Fruit fly (Drosophila melanogaster) whole organism, embryonic: Measurements from ENCODE around the gene CG10761.

Source experiments
- Adf1 ChIP-seq: fragments of 200-800 bp; sonication (Bioruptor generic); IDR thresholded peaks from 2 replicates; pipeline ENCODE4 v1.3.6; 2022; ENCODE audit warnings: missing biosample characterization, missing genetic modification characterization
- Atf3 ChIP-seq: fragments of 200-800 bp; sonication (Bioruptor generic); optimal IDR thresholded peaks from 3 replicates; lab custom pipeline; 2016; ENCODE audit warnings: missing biosample characterization, missing genetic modification characterization
- BEAF-32 ChIP-seq: fragments of 200-800 bp; sonication (Bioruptor generic); optimal IDR thresholded peaks from 3 replicates; lab custom pipeline; 2017; ENCODE audit warnings: missing biosample characterization, missing genetic modification characterization, mild to moderate bottlenecking, moderate library complexity, missing genetic modification reagents
- CG10979 ChIP-seq: fragments of 200-800 bp; sonication (Bioruptor generic); optimal IDR thresholded peaks from 2 replicates; lab custom pipeline; 2018; ENCODE audit warnings: missing biosample characterization, mild to moderate bottlenecking, missing genetic modification characterization, moderate library complexity
- CG11093 ChIP-seq: fragments of 200-800 bp; sonication (Bioruptor generic); IDR thresholded peaks from 3 replicates; pipeline ENCODE4 v1.3.6; 2022; ENCODE audit warnings: missing biosample characterization, missing genetic modification characterization
- CG11560 ChIP-seq: fragments of 200-800 bp; sonication (Bioruptor generic); IDR thresholded peaks from 3 replicates; pipeline ENCODE4 v1.3.6; 2022; ENCODE audit warnings: missing biosample characterization, missing genetic modification characterization
- CG1233 ChIP-seq: fragments of 200-800 bp; sonication (Bioruptor generic); optimal IDR thresholded peaks from 4 replicates; lab custom pipeline; 2018; ENCODE audit warnings: missing biosample characterization, mild to moderate bottlenecking, missing genetic modification characterization
- CG12769 ChIP-seq: fragments of 200-800 bp; sonication (Bioruptor generic); optimal IDR thresholded peaks from 2 replicates; lab custom pipeline; 2019; ENCODE audit warnings: missing biosample characterization, mild to moderate bottlenecking, missing genetic modification characterization, moderate library complexity
- CG17568 ChIP-seq: fragments of 200-800 bp; sonication (Bioruptor generic); optimal IDR thresholded peaks from 2 replicates; lab custom pipeline; 2018; ENCODE audit warnings: missing biosample characterization, mild to moderate bottlenecking, missing genetic modification characterization, moderate library complexity
- CG18599 ChIP-seq: fragments of 200-800 bp; sonication (Bioruptor generic); optimal IDR thresholded peaks from 3 replicates; lab custom pipeline; 2017; ENCODE audit warnings: missing biosample characterization, missing genetic modification characterization, mild to moderate bottlenecking, moderate library complexity, missing genetic modification reagents
- CG2199 ChIP-seq: fragments of 200-800 bp; sonication (Bioruptor generic); IDR thresholded peaks from 3 replicates; pipeline ENCODE4 v1.3.6; 2022; ENCODE audit warnings: missing biosample characterization, missing genetic modification characterization
- CG6254 ChIP-seq: fragments of 200-800 bp; sonication (Bioruptor generic); optimal IDR thresholded peaks from 3 replicates; lab custom pipeline; 2017; ENCODE audit warnings: mild to moderate bottlenecking, missing biosample characterization, missing genetic modification reagents, missing genetic modification characterization
- CG6683 ChIP-seq: fragments of 200-800 bp; sonication (Bioruptor generic); optimal IDR thresholded peaks from 2 replicates; lab custom pipeline; 2017; ENCODE audit warnings: missing biosample characterization, mild to moderate bottlenecking, missing genetic modification characterization, missing genetic modification reagents
- CG9437 ChIP-seq: fragments of 200-800 bp; sonication (Bioruptor generic); optimal IDR thresholded peaks from 2 replicates; lab custom pipeline; 2018; ENCODE audit warnings: missing biosample characterization, mild to moderate bottlenecking, missing genetic modification characterization
- CG9797 ChIP-seq: fragments of 200-800 bp; sonication (Bioruptor generic); optimal IDR thresholded peaks from 3 replicates; lab custom pipeline; 2018; ENCODE audit warnings: missing biosample characterization, mild to moderate bottlenecking, missing genetic modification characterization
- CG9876 ChIP-seq: fragments of 200-800 bp; sonication (Bioruptor generic); optimal IDR thresholded peaks from 2 replicates; lab custom pipeline; 2016; ENCODE audit warnings: missing biosample characterization, missing genetic modification characterization
- Dip3 ChIP-seq: fragments of 200-800 bp; sonication (Bioruptor generic); optimal IDR thresholded peaks from 3 replicates; lab custom pipeline; 2016; ENCODE audit warnings: missing biosample characterization, missing genetic modification characterization
- Dll ChIP-seq: fragments of 200-800 bp; sonication (Bioruptor generic); IDR thresholded peaks from 4 replicates; pipeline ENCODE4 v1.3.6; 2022; ENCODE audit warnings: missing biosample characterization, missing genetic modification characterization; ENCODE audit not compliant: partially characterized antibody
- Fer1 ChIP-seq: fragments of 200-800 bp; sonication (Bioruptor generic); optimal IDR thresholded peaks from 2 replicates; lab custom pipeline; 2017; ENCODE audit warnings: missing biosample characterization, mild to moderate bottlenecking, missing genetic modification characterization
- H2.0 ChIP-seq: fragments of 200-800 bp; sonication (Bioruptor generic); IDR thresholded peaks from 2 replicates; pipeline ENCODE4 v1.3.6; 2022; ENCODE audit warnings: missing biosample characterization, missing genetic modification characterization
- Mrtf ChIP-seq: fragments of 200-800 bp; sonication (Bioruptor generic); IDR thresholded peaks from 3 replicates; pipeline ENCODE4 v1.3.6; 2022; ENCODE audit warnings: missing biosample characterization, missing genetic modification characterization
- Myb ChIP-seq: fragments of 200-800 bp; sonication (Bioruptor generic); optimal IDR thresholded peaks from 2 replicates; lab custom pipeline; 2016; ENCODE audit warnings: missing biosample characterization, missing genetic modification characterization
- Nf-YB ChIP-seq: fragments of 200-800 bp; sonication (Bioruptor generic); optimal IDR thresholded peaks from 3 replicates; lab custom pipeline; 2019; ENCODE audit warnings: missing biosample characterization, mild to moderate bottlenecking, missing genetic modification characterization, moderate library complexity
- Ravus ChIP-seq: fragments of 200-800 bp; sonication (Bioruptor generic); IDR thresholded peaks from 2 replicates; pipeline ENCODE4 v1.3.6; 2022; ENCODE audit warnings: missing biosample characterization, missing genetic modification characterization
- Stat92E ChIP-seq, 3 experiments: fragments of >200 bp in 2 of 3; fragments of 200-800 bp in 1 of 3; sonication (Bioruptor generic) in 1 of 3; optimal IDR thresholded peaks; 2 replicates each; lab custom pipeline; 2017 to 2019; ENCODE audit warnings: missing biosample characterization in 3 of 3, missing genetic modification characterization in 3 of 3, mild to moderate bottlenecking in 1 of 3, moderate library complexity in 1 of 3
- aop ChIP-seq: fragments of 200-800 bp; sonication (Bioruptor generic); IDR thresholded peaks from 2 replicates; pipeline ENCODE4 v1.3.6; 2022; ENCODE audit warnings: missing biosample characterization, missing genetic modification characterization
- ap ChIP-seq: fragments of 200-800 bp; sonication (Bioruptor generic); IDR thresholded peaks from 2 replicates; pipeline ENCODE4 v1.3.6; 2022; ENCODE audit warnings: missing biosample characterization, missing genetic modification characterization
- ato ChIP-seq: fragments of 200-800 bp; sonication (Bioruptor generic); IDR thresholded peaks from 2 replicates; pipeline ENCODE4 v1.3.6; 2022; ENCODE audit warnings: missing biosample characterization, missing genetic modification characterization; ENCODE audit not compliant: partially characterized antibody
- bigmax ChIP-seq: fragments of 200-800 bp; sonication (Bioruptor generic); optimal IDR thresholded peaks from 2 replicates; lab custom pipeline; 2018; ENCODE audit warnings: missing biosample characterization, mild to moderate bottlenecking, missing genetic modification characterization
- caup ChIP-seq: fragments of 200-800 bp; sonication (Bioruptor generic); optimal IDR thresholded peaks from 3 replicates; lab custom pipeline; 2017; ENCODE audit warnings: missing biosample characterization, mild to moderate bottlenecking, missing genetic modification characterization, moderate library complexity; ENCODE audit not compliant: severe bottlenecking
- cg ChIP-seq: fragments of 200-800 bp; sonication (Bioruptor generic); optimal IDR thresholded peaks from 3 replicates; lab custom pipeline; 2019; ENCODE audit warnings: missing biosample characterization, mild to moderate bottlenecking, missing genetic modification characterization, moderate library complexity
- da ChIP-seq: fragments of 200-800 bp; sonication (Bioruptor generic); optimal IDR thresholded peaks from 2 replicates; lab custom pipeline; 2016; ENCODE audit warnings: missing biosample characterization, missing genetic modification characterization
- dysf ChIP-seq: fragments of 200-800 bp; sonication (Bioruptor generic); IDR thresholded peaks from 3 replicates; pipeline ENCODE4 v1.3.6; 2022; ENCODE audit warnings: missing biosample characterization, missing genetic modification characterization
- en ChIP-seq: fragments of 200-800 bp; sonication (Bioruptor generic); optimal IDR thresholded peaks from 2 replicates; lab custom pipeline; 2016; ENCODE audit warnings: missing biosample characterization, missing genetic modification characterization
- fd3F ChIP-seq: fragments of 200-800 bp; sonication (Bioruptor generic); optimal IDR thresholded peaks from 2 replicates; lab custom pipeline; 2018; ENCODE audit warnings: missing biosample characterization, mild to moderate bottlenecking, missing genetic modification characterization, moderate library complexity
- gt ChIP-seq: fragments of 200-800 bp; sonication (Bioruptor generic); IDR thresholded peaks from 2 replicates; pipeline ENCODE4 v1.3.6; 2022; ENCODE audit warnings: missing biosample characterization, missing genetic modification characterization
- hb ChIP-seq: fragments of 200-800 bp; sonication (Bioruptor generic); IDR thresholded peaks from 3 replicates; pipeline ENCODE4 v1.3.6; 2022; ENCODE audit warnings: missing biosample characterization, missing genetic modification characterization; ENCODE audit not compliant: partially characterized antibody
- her ChIP-seq: fragments of 200-800 bp; sonication (Bioruptor generic); optimal IDR thresholded peaks from 2 replicates; lab custom pipeline; 2016; ENCODE audit warnings: missing biosample characterization, missing genetic modification characterization
- lmd ChIP-seq: fragments of 200-800 bp; sonication (Bioruptor generic); IDR thresholded peaks from 2 replicates; pipeline ENCODE4 v1.3.6; 2022; ENCODE audit warnings: missing biosample characterization, missing genetic modification characterization
- mam ChIP-seq: fragments of 200-800 bp; sonication (Bioruptor generic); optimal IDR thresholded peaks from 3 replicates; lab custom pipeline; 2016; ENCODE audit warnings: missing biosample characterization, missing genetic modification characterization
- nerfin-2 ChIP-seq: fragments of 200-800 bp; sonication (Bioruptor generic); IDR thresholded peaks from 2 replicates; pipeline ENCODE4 v1.3.6; 2022; ENCODE audit warnings: missing biosample characterization, missing genetic modification characterization; ENCODE audit not compliant: partially characterized antibody
- odd ChIP-seq: fragments of 200-800 bp; sonication (Bioruptor generic); optimal IDR thresholded peaks from 2 replicates; lab custom pipeline; 2017; ENCODE audit warnings: missing biosample characterization, mild to moderate bottlenecking, missing genetic modification characterization
- run ChIP-seq: fragments of 200-800 bp; sonication (Bioruptor generic); optimal IDR thresholded peaks from 3 replicates; lab custom pipeline; 2018; ENCODE audit warnings: missing biosample characterization, mild to moderate bottlenecking, missing genetic modification characterization
- salm ChIP-seq: fragments of 200-800 bp; sonication (Bioruptor generic); optimal IDR thresholded peaks from 2 replicates; lab custom pipeline; 2018; ENCODE audit warnings: missing biosample characterization, mild to moderate bottlenecking, missing genetic modification characterization
- sd ChIP-seq: fragments of 200-800 bp; sonication (Bioruptor generic); optimal IDR thresholded peaks from 3 replicates; lab custom pipeline; 2018; ENCODE audit warnings: missing biosample characterization, mild to moderate bottlenecking, missing genetic modification characterization, moderate library complexity
- stc ChIP-seq: fragments of 200-800 bp; sonication (Bioruptor generic); IDR thresholded peaks from 2 replicates; pipeline ENCODE4 v1.3.6; 2022; ENCODE audit warnings: missing biosample characterization, missing genetic modification characterization
- tap ChIP-seq: fragments of 200-800 bp; optimal IDR thresholded peaks from 3 replicates; lab custom pipeline; 2019; ENCODE audit warnings: missing biosample characterization, mild to moderate bottlenecking, missing genetic modification characterization, moderate library complexity
- wor ChIP-seq: fragments of 200-800 bp; sonication (Bioruptor generic); IDR thresholded peaks from 2 replicates; pipeline ENCODE4 v1.3.6; 2022; ENCODE audit warnings: missing biosample characterization, missing genetic modification characterization

Gene CG10761

DNA sequence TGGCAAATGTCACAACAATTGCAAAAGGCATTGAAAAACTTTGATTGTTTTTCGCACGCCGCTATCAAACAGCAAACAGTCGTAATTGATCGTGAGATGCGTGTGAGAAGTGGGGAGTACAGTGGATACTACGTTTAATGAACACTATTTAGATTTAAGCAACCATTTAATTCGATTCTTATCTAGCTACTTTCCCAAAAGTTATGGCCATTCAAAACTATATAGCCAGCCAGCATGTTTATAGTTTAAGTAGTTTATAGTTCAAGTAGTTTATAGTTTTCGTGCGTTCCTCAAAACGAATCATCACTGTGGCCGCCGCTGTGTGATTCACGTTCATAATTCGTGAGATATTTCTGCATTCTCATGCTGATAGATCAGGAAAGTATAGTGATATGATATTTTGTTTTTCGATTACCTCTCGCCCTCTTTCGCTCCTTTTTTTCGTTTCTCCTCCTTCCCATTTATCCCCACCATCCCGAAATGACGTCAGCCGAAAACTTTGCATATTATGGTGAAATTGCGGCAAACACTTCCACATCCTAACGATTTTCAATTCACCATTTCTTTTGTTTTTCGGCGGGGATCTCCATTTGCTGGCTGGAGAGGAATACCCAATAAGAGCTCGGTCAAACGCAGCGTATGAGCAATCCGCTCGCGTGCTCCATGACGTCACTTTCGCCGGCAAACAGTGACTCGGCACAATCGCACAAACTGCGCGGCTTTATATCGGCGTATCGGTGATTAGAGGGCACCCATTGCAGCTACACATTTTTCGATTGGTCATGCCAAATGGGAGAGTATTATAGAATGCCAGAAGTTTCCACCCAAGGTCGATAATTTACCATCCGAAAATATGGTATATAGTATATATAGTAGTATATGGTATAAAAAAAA, 49.0 kb downstream of the CG10761 start (continued):
- TF ChIP-seq lmd (GFP tag; lab: Robert Waterston, UW) (peak; percentile 67; the same call in 1 of the 2 replicates), H2.0 (GFP tag; lab: Robert Waterston, UW) (peak; percentile 30; the same call in 1 of the 2 replicates), salm (tag; lab: Kevin White, UChicago) (no peak), Mrtf (GFP tag; lab: Robert Waterston, UW) (0 out of 3 replicates have a peak, but pooled peaks have one; percentile 29), her (GFP tag; lab: Kevin White, UChicago) (peak; percentile 63), cg (GFP tag; lab: Kevin White, UChicago) (no peak), Dll (GFP tag; lab: Robert Waterston, UW) (no peak), CG1233 (GFP tag; lab: Kevin White, UChicago) (no peak), en (GFP tag; lab: Kevin White, UChicago) (no peak), run (tag; lab: Kevin White, UChicago) (no peak), Dip3 (peak; percentile 74), Nf-YB (GFP tag; lab: Kevin White, UChicago) (no peak), fd3F (GFP tag; lab: Kevin White, UChicago) (peak; percentile 54), stc (GFP tag; lab: Robert Waterston, UW) (peak; percentile 33; the same call in 1 of the 2 replicates), tap (peak; percentile 30), CG9437 (GFP tag; lab: Kevin White, UChicago) (no peak), Ravus (GFP tag; lab: Robert Waterston, UW) (no peak; the same call in 1 of the 2 replicates), CG11560 (tag; lab: Robert Waterston, UW) (0 out of 3 replicates have a peak, but pooled peaks have one; percentile 40), CG10979 (tag; lab: Kevin White, UChicago) (no peak), odd (GFP tag; lab: Kevin White, UChicago) (no peak), Adf1 (GFP tag; lab: Robert Waterston, UW) (peak; percentile 39; the same call in 1 of the 2 replicates), ato (GFP tag; lab: Robert Waterston, UW) (no peak), CG6683 (GFP tag; lab: Kevin White, UChicago) (peak; percentile 6), CG11093 (GFP tag; lab: Robert Waterston, UW) (0 out of 3 replicates have a peak, but pooled peaks have one; percentile 42), Myb (GFP tag; lab: Kevin White, UChicago) (peak; percentile 61), ap (no peak), hb (GFP tag; lab: Robert Waterston, UW) (no peak), aop (GFP tag; lab: Robert Waterston, UW) (no peak), CG2199 (GFP tag; lab: Robert Waterston, UW) (no peak), nerfin-2 (GFP tag; lab: Robert Waterston, UW) (no peak), Fer1 (GFP tag; lab: Kevin White, UChicago) (peak; percentile 75), dysf (peak; percentile 74), bigmax (no peak), CG9797 (GFP tag; lab: Kevin White, UChicago) (no peak), mam (GFP tag; lab: Kevin White, UChicago) (peak; percentile 74), CG6254 (GFP tag; lab: Kevin White, UChicago) (no peak), CG18599 (GFP tag; lab: Kevin White, UChicago) (peak; percentile 82), CG12769 (tag; lab: Kevin White, UChicago) (peak; percentile 91), CG9876 (GFP tag; lab: Kevin White, UChicago) (no peak), BEAF-32 (GFP tag; lab: Kevin White, UChicago) (no peak), wor (GFP tag; lab: Robert Waterston, UW) (no peak), da (GFP tag; lab: Kevin White, UChicago) (no peak), gt (no peak), Stat92E (GFP tag; optimal IDR thresholded peaks at IDR 0.05; lab: Kevin White, UChicago) (no peak), sd (tag; lab: Kevin White, UChicago) (peak; percentile 21), Atf3 (GFP tag; lab: Kevin White, UChicago) (no peak), caup (GFP tag; lab: Kevin White, UChicago) (peak; percentile 67), CG17568 (peak; percentile 2)
